Worm (Caenorhabditis elegans) whole organism, mixed stage, embryonic: ENCODE data around the gene srxa-10.

Source experiments
- ceh-39 ChIP-seq: fragments of 150-350 bp; optimal IDR thresholded peaks from 2 replicates; lab custom pipeline; 2014; ENCODE audit warnings: missing biosample characterization, missing genetic modification characterization
- mep-1 ChIP-seq: fragments of 150-350 bp; optimal IDR thresholded peaks from 2 replicates; lab custom pipeline; 2017; ENCODE audit warnings: missing biosample characterization, missing genetic modification reagents, missing genetic modification characterization, inconsistent platforms
- nhr-237 ChIP-seq: fragments of 150-350 bp; optimal IDR thresholded peaks from 2 replicates; lab custom pipeline; 2014; ENCODE audit warnings: missing biosample characterization, missing genetic modification characterization
- snpc-4 ChIP-seq: fragments of 150-350 bp; optimal IDR thresholded peaks from 2 replicates; lab custom pipeline; 2014; ENCODE audit warnings: missing biosample characterization, missing genetic modification characterization
- unc-39 ChIP-seq: fragments of 150-350 bp; optimal IDR thresholded peaks from 2 replicates; lab custom pipeline; 2014; ENCODE audit warnings: missing biosample characterization, missing genetic modification characterization

DNA sequence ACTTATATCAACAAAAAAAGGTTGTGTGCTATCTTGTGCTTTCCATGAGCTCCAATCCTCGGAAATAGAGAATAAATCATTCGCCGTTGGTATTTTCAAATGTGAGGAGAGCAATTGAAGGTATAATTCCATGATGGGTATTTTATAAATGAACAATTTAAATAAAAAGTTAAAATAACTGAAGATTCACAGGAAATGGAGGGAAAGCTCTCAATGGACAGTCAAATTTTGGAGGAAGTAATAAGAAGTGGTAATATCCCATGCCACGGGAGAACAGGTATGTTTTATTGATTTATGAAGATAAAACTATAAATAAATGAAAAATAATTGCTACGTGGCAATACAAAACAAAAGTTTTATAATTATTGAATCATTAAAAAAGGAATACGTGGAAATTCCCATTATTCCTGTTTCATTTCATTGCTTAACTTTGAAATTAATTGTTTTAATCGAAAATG is 13.2 kb downstream of the srxa-10 start:
- TF ChIP-seq mep-1 (tag; lab: Kevin White, UChicago) (no peak), nhr-237 (tag; lab: Kevin White, UChicago) (no peak), unc-39 (no peak), ceh-39 (tag; lab: Kevin White, UChicago) (no peak), snpc-4 (tag; lab: Kevin White, UChicago) (no peak)
